Worm (Caenorhabditis elegans) whole organism, mixed stage, embryonic: ENCODE measurements around the gene nfm-1.

Experiments
- M03D4.4 ChIP-seq: sonication (generic microtip); optimal IDR thresholded peaks from 2 replicates; lab custom pipeline; 2017; ENCODE audit warnings: mild to moderate bottlenecking, missing genetic modification characterization, missing compliant biosample characterization
- bed-3 ChIP-seq: fragments of 200-800 bp; sonication (Bioruptor generic); optimal IDR thresholded peaks from 3 replicates; lab custom pipeline; 2018; ENCODE audit warnings: mild to moderate bottlenecking, missing genetic modification characterization, moderate library complexity, missing compliant biosample characterization
- blmp-1 ChIP-seq: fragments of 150-350 bp; optimal IDR thresholded peaks from 2 replicates; lab custom pipeline; 2014; ENCODE audit warnings: missing biosample characterization, missing genetic modification characterization
- ceh-43 ChIP-seq: fragments of 200-800 bp; sonication (Bioruptor generic); optimal IDR thresholded peaks from 2 replicates; lab custom pipeline; 2018; ENCODE audit warnings: mild to moderate bottlenecking, missing genetic modification characterization, moderate library complexity, missing compliant biosample characterization
- ceh-83 ChIP-seq: fragments of 200-800 bp; sonication (Bioruptor generic); optimal IDR thresholded peaks from 2 replicates; lab custom pipeline; 2018; ENCODE audit warnings: mild to moderate bottlenecking, missing genetic modification characterization, missing compliant biosample characterization
- ces-1 ChIP-seq: fragments of 150-350 bp; optimal IDR thresholded peaks from 2 replicates; lab custom pipeline; 2014; ENCODE audit warnings: missing biosample characterization, missing genetic modification reagents, missing genetic modification characterization
- cnd-1 ChIP-seq: fragments of 200-800 bp; sonication (Bioruptor generic); optimal IDR thresholded peaks from 2 replicates; lab custom pipeline; 2018; ENCODE audit warnings: mild to moderate bottlenecking, missing genetic modification characterization, missing compliant biosample characterization
- drap-1 ChIP-seq: fragments of 200-800 bp; sonication (Bioruptor generic); optimal IDR thresholded peaks from 3 replicates; lab custom pipeline; 2018; ENCODE audit warnings: mild to moderate bottlenecking, missing genetic modification characterization, missing compliant biosample characterization
- elt-1 ChIP-seq: sonication (generic microtip); optimal IDR thresholded peaks from 2 replicates; lab custom pipeline; 2017; ENCODE audit warnings: missing genetic modification characterization, mild to moderate bottlenecking, missing compliant biosample characterization, antibody characterized with exemption, moderate library complexity, borderline replicate concordance; ENCODE audit not compliant: insufficient read depth
- flh-1 ChIP-seq: fragments of 200-800 bp; sonication (Bioruptor generic); optimal IDR thresholded peaks from 2 replicates; lab custom pipeline; 2018; ENCODE audit warnings: mild to moderate bottlenecking, missing genetic modification characterization, moderate library complexity, missing compliant biosample characterization
- ham-2 ChIP-seq: fragments of 200-800 bp; sonication (Bioruptor generic); optimal IDR thresholded peaks from 2 replicates; lab custom pipeline; 2018; ENCODE audit warnings: mild to moderate bottlenecking, missing genetic modification characterization, missing compliant biosample characterization
- hlh-1 ChIP-seq: fragments of 150-350 bp; optimal IDR thresholded peaks from 2 replicates; lab custom pipeline; 2014; ENCODE audit warnings: missing biosample characterization, missing genetic modification reagents, missing genetic modification characterization
- lin-13 ChIP-seq: fragments of 150-350 bp; optimal IDR thresholded peaks from 2 replicates; lab custom pipeline; 2014; ENCODE audit warnings: missing biosample characterization, missing genetic modification characterization
- lin-32 ChIP-seq: fragments of 200-800 bp; sonication (Bioruptor generic); optimal IDR thresholded peaks from 2 replicates; lab custom pipeline; 2018; ENCODE audit warnings: mild to moderate bottlenecking, missing genetic modification characterization, missing compliant biosample characterization
- lsy-2 ChIP-seq: fragments of 150-350 bp; optimal IDR thresholded peaks from 2 replicates; lab custom pipeline; 2014; ENCODE audit warnings: missing biosample characterization, missing genetic modification characterization
- mab-5 ChIP-seq: fragments of 150-350 bp; optimal IDR thresholded peaks from 2 replicates; lab custom pipeline; 2014; ENCODE audit warnings: missing biosample characterization, missing genetic modification characterization
- mep-1 ChIP-seq: fragments of 150-350 bp; optimal IDR thresholded peaks from 2 replicates; lab custom pipeline; 2017; ENCODE audit warnings: missing biosample characterization, missing genetic modification reagents, missing genetic modification characterization, inconsistent platforms
- mls-2 ChIP-seq: sonication (generic microtip); optimal IDR thresholded peaks from 2 replicates; lab custom pipeline; 2016; ENCODE audit warnings: mild to moderate bottlenecking, missing genetic modification characterization, moderate library complexity, missing compliant biosample characterization
- nhr-12 ChIP-seq: fragments of 150-350 bp; optimal IDR thresholded peaks from 2 replicates; lab custom pipeline; 2014; ENCODE audit warnings: missing biosample characterization, missing genetic modification characterization
- nhr-2 ChIP-seq: fragments of 150-350 bp; optimal IDR thresholded peaks from 2 replicates; lab custom pipeline; 2014; ENCODE audit warnings: missing biosample characterization, missing genetic modification characterization
- nhr-237 ChIP-seq: fragments of 150-350 bp; optimal IDR thresholded peaks from 2 replicates; lab custom pipeline; 2014; ENCODE audit warnings: missing biosample characterization, missing genetic modification characterization
- nhr-28 ChIP-seq: fragments of 150-350 bp; optimal IDR thresholded peaks from 2 replicates; lab custom pipeline; 2014; ENCODE audit warnings: missing biosample characterization, missing genetic modification characterization
- pha-4 ChIP-seq: fragments of 150-350 bp; optimal IDR thresholded peaks from 2 replicates; lab custom pipeline; 2018; ENCODE audit warnings: missing biosample characterization, missing genetic modification reagents, missing genetic modification characterization
- sem-2 ChIP-seq: fragments of 200-800 bp; sonication (Bioruptor generic); optimal IDR thresholded peaks from 2 replicates; lab custom pipeline; 2018; ENCODE audit warnings: mild to moderate bottlenecking, missing genetic modification characterization, missing compliant biosample characterization
- snpc-4 ChIP-seq: fragments of 150-350 bp; optimal IDR thresholded peaks from 2 replicates; lab custom pipeline; 2014; ENCODE audit warnings: missing biosample characterization, missing genetic modification characterization
- sptf-1 ChIP-seq: sonication (generic microtip); optimal IDR thresholded peaks from 2 replicates; lab custom pipeline; 2017; ENCODE audit warnings: mild to moderate bottlenecking, missing genetic modification characterization, moderate library complexity, missing compliant biosample characterization
- tbx-8 ChIP-seq: fragments of 200-800 bp; sonication (Bioruptor generic); optimal IDR thresholded peaks from 2 replicates; lab custom pipeline; 2018; ENCODE audit warnings: mild to moderate bottlenecking, missing genetic modification characterization, moderate library complexity, missing compliant biosample characterization
- unc-120 ChIP-seq: sonication (generic microtip); optimal IDR thresholded peaks from 2 replicates; lab custom pipeline; 2017; ENCODE audit warnings: missing genetic modification characterization, missing compliant biosample characterization; ENCODE audit not compliant: poor library complexity, severe bottlenecking
- unc-62 ChIP-seq: fragments of 150-350 bp; optimal IDR thresholded peaks from 2 replicates; lab custom pipeline; 2014; ENCODE audit warnings: missing biosample characterization, missing genetic modification reagents, missing genetic modification characterization
- zip-8 ChIP-seq: fragments of 150-350 bp; optimal IDR thresholded peaks from 2 replicates; lab custom pipeline; 2014; ENCODE audit warnings: missing biosample characterization, missing genetic modification characterization
- ztf-11 ChIP-seq: fragments of 150-350 bp; optimal IDR thresholded peaks from 2 replicates; lab custom pipeline; 2014; ENCODE audit warnings: missing biosample characterization, missing genetic modification characterization

The nfm-1 gene

DNA sequence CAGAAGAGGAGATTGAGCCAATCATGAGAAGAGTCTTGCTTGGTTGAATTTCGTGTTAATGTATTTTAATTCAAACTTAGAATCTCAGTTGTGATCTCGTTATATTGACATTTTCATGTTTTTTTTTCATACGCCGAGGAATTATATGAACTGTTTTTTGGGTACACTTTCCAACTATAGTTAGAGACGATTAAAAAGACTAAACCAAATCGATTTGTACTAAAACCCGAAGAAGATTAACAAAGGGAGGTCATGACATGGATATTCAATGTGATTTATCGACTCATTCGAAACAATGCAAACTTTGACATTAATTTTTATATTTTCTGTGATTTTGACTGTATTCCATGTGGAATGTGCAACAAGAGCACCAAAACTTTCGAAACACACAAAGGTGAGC lies 11.3 kb upstream of the nfm-1 start, which contains the start of gene Y42G9A.2:
Y42G9A.2 (plus strand) TSS at position 284 of the 400 bp plus-strand sequence.
- TF ChIP-seq nhr-12 (tag; lab: Kevin White, UChicago) (no peak), cnd-1 (no peak), M03D4.4 (tag; lab: Kevin White, UChicago) (no peak), ztf-11 (tag; lab: Kevin White, UChicago) (no peak), tbx-8 (GFP tag; lab: Kevin White, UChicago) (no peak), elt-1 (tag; lab: Kevin White, UChicago) (no peak), pha-4 (tag; lab: Kevin White, UChicago) (no peak), ceh-83 (GFP tag; lab: Kevin White, UChicago) (no peak), bed-3 (GFP tag; lab: Kevin White, UChicago) (no peak), blmp-1 (tag; lab: Kevin White, UChicago) (no peak), sem-2 (GFP tag; lab: Kevin White, UChicago) (no peak), ceh-43 (GFP tag; lab: Kevin White, UChicago) (no peak), nhr-2 (tag; lab: Kevin White, UChicago) (no peak), flh-1 (GFP tag; lab: Kevin White, UChicago) (no peak), nhr-28 (tag; lab: Kevin White, UChicago) (no peak), drap-1 (GFP tag; lab: Kevin White, UChicago) (no peak), sptf-1 (no peak)
- TF ChIP-seq, all 35 proteins: peak for 0

DNA sequence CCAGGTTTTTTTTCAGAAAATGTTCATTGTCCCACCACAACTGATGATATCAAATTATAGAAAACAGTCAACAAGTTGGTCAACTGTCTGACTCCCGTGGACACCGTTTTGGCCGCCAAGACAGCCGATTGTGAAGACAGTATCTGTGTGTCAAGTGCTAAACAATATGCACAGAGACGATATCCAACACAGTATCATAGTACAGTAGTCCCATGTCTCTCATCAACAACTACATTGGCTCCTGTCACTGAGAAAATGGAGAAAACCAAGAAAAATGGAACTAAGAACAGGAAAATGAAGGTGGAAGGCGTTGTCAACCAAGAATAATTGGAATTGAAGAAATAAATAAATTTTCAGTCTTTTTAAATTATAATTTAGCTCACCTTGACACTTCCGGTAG lies 10.6 kb upstream of the nfm-1 start:
- TF ChIP-seq hlh-1 (tag; lab: Kevin White, UChicago) (no peak), ham-2 (GFP tag; lab: Kevin White, UChicago) (no peak), nhr-237 (no peak), pha-4 (tag; lab: Kevin White, UChicago) (no peak), bed-3 (GFP tag; lab: Kevin White, UChicago) (no peak), zip-8 (no peak), drap-1 (GFP tag; lab: Kevin White, UChicago) (no peak), unc-62 (GFP tag; lab: Kevin White, UChicago) (no peak), mep-1 (no peak)

DNA sequence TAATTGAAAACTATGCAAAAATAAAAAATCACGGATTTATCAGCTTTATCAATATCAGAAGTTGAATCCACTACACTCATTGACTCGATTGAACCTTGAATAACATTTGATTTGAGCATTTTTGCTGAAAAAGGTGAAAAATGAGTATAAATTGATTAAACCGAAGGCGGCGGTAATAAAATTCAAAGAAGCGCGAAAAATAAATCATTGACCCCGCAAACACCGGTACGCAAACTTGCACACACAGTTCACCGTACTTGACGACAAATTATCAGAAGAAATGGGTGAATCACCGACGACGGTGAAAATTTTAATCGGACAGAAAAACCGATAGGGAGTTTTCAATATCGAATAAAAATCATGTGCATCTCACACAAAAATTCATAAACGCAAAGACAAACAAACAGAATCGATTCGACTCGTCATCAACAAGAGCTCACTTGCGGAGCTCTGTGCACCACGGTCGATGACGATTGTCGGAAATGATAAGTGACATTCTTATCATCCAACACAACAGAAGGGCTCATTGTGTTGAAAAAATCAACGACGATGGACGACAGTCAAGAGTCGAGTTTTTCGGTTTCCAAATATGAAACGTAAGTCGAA lies 9.7 kb upstream of the nfm-1 start, which contains the start of the genes wht-7 and Y42G9A.1:
wht-7 (minus strand) TSS at position 131 of the 606 bp plus-strand sequence.
Y42G9A.1 (plus strand) TSS at position 495 of the 606 bp plus-strand sequence.
- TF ChIP-seq mab-5 (tag; lab: Kevin White, UChicago): no peak
- no peak for TF ChIP-seq drap-1 (GFP tag; lab: Kevin White, UChicago)
- no peak for TF ChIP-seq ham-2 (GFP tag; lab: Kevin White, UChicago)
- no peak for TF ChIP-seq unc-120
- no peak for TF ChIP-seq mls-2 (tag; lab: Kevin White, UChicago)
- TF ChIP-seq lsy-2: no peak

DNA sequence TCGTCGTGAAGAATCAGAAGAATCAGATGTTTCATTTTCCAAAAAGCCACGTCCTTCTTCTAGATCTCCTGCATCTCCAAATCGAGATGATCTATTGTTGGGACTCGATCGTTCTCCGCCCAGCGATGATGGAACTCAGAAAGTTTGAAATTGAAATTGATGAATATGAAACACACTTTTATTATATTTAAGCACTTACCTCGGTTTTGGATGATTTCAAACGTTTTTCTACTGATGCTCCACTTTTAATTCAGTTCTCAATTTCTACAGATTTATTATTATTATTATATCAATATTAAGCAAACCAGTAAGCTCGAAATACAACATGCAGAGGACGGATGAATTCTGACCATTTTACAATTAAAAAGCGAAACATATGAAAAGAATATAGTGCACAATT lies 4.7 kb upstream of the nfm-1 start:
- no peak for TF ChIP-seq nhr-12 (tag; lab: Kevin White, UChicago)
- TF ChIP-seq lin-32 (GFP tag; lab: Kevin White, UChicago): no peak
- no peak for TF ChIP-seq zip-8
- TF ChIP-seq flh-1 (GFP tag; lab: Kevin White, UChicago): no peak
- no peak for TF ChIP-seq pha-4 (tag; lab: Kevin White, UChicago)
- TF ChIP-seq mep-1: no peak
- TF ChIP-seq hlh-1 (tag; lab: Kevin White, UChicago): no peak
- no peak for TF ChIP-seq bed-3 (GFP tag; lab: Kevin White, UChicago)
- no peak for TF ChIP-seq cnd-1
- no peak for TF ChIP-seq snpc-4 (tag; lab: Kevin White, UChicago)
- no peak for TF ChIP-seq nhr-2 (tag; lab: Kevin White, UChicago)
- TF ChIP-seq blmp-1 (tag; lab: Kevin White, UChicago): no peak
- TF ChIP-seq unc-62 (GFP tag; lab: Kevin White, UChicago): no peak
- TF ChIP-seq, all 35 proteins: peak for 0

DNA sequence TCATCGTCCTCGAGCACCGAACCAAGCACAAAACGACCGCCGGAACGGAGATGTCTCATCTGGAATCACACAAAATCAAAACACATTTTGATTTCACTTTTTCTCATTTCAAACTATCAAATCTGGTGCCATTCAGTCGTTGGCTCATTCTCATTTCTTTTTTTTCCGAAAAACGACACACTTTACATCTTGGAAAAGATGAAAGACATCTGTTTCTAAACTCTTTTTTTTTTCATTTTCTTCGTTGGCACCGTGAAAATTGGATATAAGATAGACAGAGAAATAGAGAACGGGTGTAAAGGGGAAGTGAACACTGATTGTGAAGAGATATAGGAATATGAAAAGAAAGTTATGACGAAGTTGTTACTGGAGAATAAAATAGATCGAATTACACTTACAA lies 3.5 kb upstream of the nfm-1 start:
- TF ChIP-seq blmp-1 (tag; lab: Kevin White, UChicago) (no peak), ces-1 (GFP tag; lab: Kevin White, UChicago) (no peak), hlh-1 (tag; lab: Kevin White, UChicago) (no peak), lin-32 (GFP tag; lab: Kevin White, UChicago) (no peak), ceh-83 (GFP tag; lab: Kevin White, UChicago) (no peak), lin-13 (tag; lab: Kevin White, UChicago) (no peak), tbx-8 (GFP tag; lab: Kevin White, UChicago) (no peak)
- TF ChIP-seq, all 35 proteins: peak for 0
